Fruit fly (Drosophila melanogaster) whole organism, embryonic: Measurements from ENCODE around the gene Gmppb.

Experiments used
- CG11085 ChIP-seq: fragments of 200-800 bp; sonication (Bioruptor generic); IDR thresholded peaks from 2 replicates; pipeline ENCODE4 v1.3.6; 2022; ENCODE audit warnings: missing biosample characterization, missing genetic modification characterization
- CG11093 ChIP-seq: fragments of 200-800 bp; sonication (Bioruptor generic); IDR thresholded peaks from 3 replicates; pipeline ENCODE4 v1.3.6; 2022; ENCODE audit warnings: missing biosample characterization, missing genetic modification characterization
- CG12744 ChIP-seq: fragments of 200-800 bp; sonication (Bioruptor generic); optimal IDR thresholded peaks from 2 replicates; lab custom pipeline; 2016; ENCODE audit warnings: missing biosample characterization, missing genetic modification characterization
- CG13624 ChIP-seq: fragments of 200-800 bp; sonication (Bioruptor generic); optimal IDR thresholded peaks from 2 replicates; lab custom pipeline; 2016; ENCODE audit warnings: missing biosample characterization, missing genetic modification characterization
- CG15269 ChIP-seq: fragments of 200-800 bp; sonication (Bioruptor generic); optimal IDR thresholded peaks from 2 replicates; lab custom pipeline; 2018; ENCODE audit warnings: missing biosample characterization, mild to moderate bottlenecking, missing genetic modification characterization, moderate library complexity
- CG1603 ChIP-seq: fragments of 200-800 bp; sonication (Bioruptor generic); optimal IDR thresholded peaks from 2 replicates; lab custom pipeline; 2019; ENCODE audit warnings: missing biosample characterization, mild to moderate bottlenecking, missing genetic modification characterization, moderate library complexity
- CG17359 ChIP-seq: fragments of 200-800 bp; sonication (Bioruptor generic); optimal IDR thresholded peaks from 3 replicates; lab custom pipeline; 2018; ENCODE audit warnings: missing biosample characterization, mild to moderate bottlenecking, missing genetic modification characterization, moderate library complexity
- CG17802 ChIP-seq: fragments of 200-800 bp; sonication (Bioruptor generic); optimal IDR thresholded peaks from 2 replicates; lab custom pipeline; 2018; ENCODE audit warnings: missing biosample characterization, mild to moderate bottlenecking, missing genetic modification characterization, moderate library complexity
- CG1832 ChIP-seq: fragments of 200-800 bp; sonication (Bioruptor generic); optimal IDR thresholded peaks from 2 replicates; lab custom pipeline; 2017; ENCODE audit warnings: missing biosample characterization, mild to moderate bottlenecking, missing genetic modification characterization, inconsistent platforms
- CG18619 ChIP-seq: fragments of 200-800 bp; sonication (Bioruptor generic); optimal IDR thresholded peaks from 3 replicates; lab custom pipeline; 2017; ENCODE audit warnings: missing biosample characterization, mild to moderate bottlenecking, missing genetic modification characterization
- CG31224 ChIP-seq: fragments of 200-800 bp; sonication (Bioruptor generic); IDR thresholded peaks from 2 replicates; pipeline ENCODE4 v1.3.6; 2022; ENCODE audit warnings: missing biosample characterization, missing genetic modification characterization
- CG32532 ChIP-seq: fragments of 200-800 bp; sonication (Bioruptor generic); IDR thresholded peaks from 2 replicates; pipeline ENCODE4 v1.3.6; 2022; ENCODE audit warnings: missing biosample characterization, missing genetic modification characterization
- CG32767 ChIP-seq: fragments of 200-800 bp; sonication (Bioruptor generic); IDR thresholded peaks from 2 replicates; pipeline ENCODE4 v1.3.6; 2022; ENCODE audit warnings: missing biosample characterization, missing genetic modification characterization
- CG33213 ChIP-seq: fragments of 200-800 bp; sonication (Bioruptor generic); optimal IDR thresholded peaks from 3 replicates; lab custom pipeline; 2016; ENCODE audit warnings: missing biosample characterization, missing genetic modification characterization
- CG3407 ChIP-seq: fragments of 200-800 bp; sonication (Bioruptor generic); optimal IDR thresholded peaks from 2 replicates; lab custom pipeline; 2018; ENCODE audit warnings: missing biosample characterization, mild to moderate bottlenecking, missing genetic modification characterization
- CG3995 ChIP-seq: fragments of 200-800 bp; sonication (Bioruptor generic); optimal IDR thresholded peaks from 3 replicates; lab custom pipeline; 2016; ENCODE audit warnings: missing biosample characterization, missing genetic modification characterization
- CG42726 ChIP-seq: fragments of 200-800 bp; sonication (Bioruptor generic); IDR thresholded peaks from 2 replicates; pipeline ENCODE4 v1.3.6; 2022; ENCODE audit warnings: missing biosample characterization, missing genetic modification characterization; ENCODE audit not compliant: partially characterized antibody
- CG7786 ChIP-seq: fragments of 200-800 bp; sonication (Bioruptor generic); optimal IDR thresholded peaks from 2 replicates; lab custom pipeline; 2016; ENCODE audit warnings: missing biosample characterization, missing genetic modification characterization
- CoRest ChIP-seq: fragments of 200-800 bp; sonication (Bioruptor generic); optimal IDR thresholded peaks from 3 replicates; lab custom pipeline; 2018; ENCODE audit warnings: missing biosample characterization, mild to moderate bottlenecking, missing genetic modification characterization, moderate library complexity
- Doc3 ChIP-seq: fragments of 200-800 bp; sonication (Bioruptor generic); IDR thresholded peaks from 3 replicates; pipeline ENCODE4 v1.3.6; 2022; ENCODE audit warnings: missing biosample characterization, missing genetic modification characterization; ENCODE audit not compliant: partially characterized antibody
- Fer2 ChIP-seq: fragments of 200-800 bp; sonication (Bioruptor generic); optimal IDR thresholded peaks from 2 replicates; lab custom pipeline; 2018; ENCODE audit warnings: missing biosample characterization, mild to moderate bottlenecking, missing genetic modification characterization, moderate library complexity
- H2.0 ChIP-seq: fragments of 200-800 bp; sonication (Bioruptor generic); IDR thresholded peaks from 2 replicates; pipeline ENCODE4 v1.3.6; 2022; ENCODE audit warnings: missing biosample characterization, missing genetic modification characterization
- HmgD ChIP-seq: fragments of 200-800 bp; sonication (Bioruptor generic); optimal IDR thresholded peaks from 3 replicates; lab custom pipeline; 2016; ENCODE audit warnings: missing biosample characterization, missing genetic modification characterization
- Kr ChIP-seq: fragments of 200-800 bp; sonication (Bioruptor generic); optimal IDR thresholded peaks from 2 replicates; lab custom pipeline; 2017; ENCODE audit warnings: missing biosample characterization, mild to moderate bottlenecking, missing genetic modification characterization
- Max ChIP-seq: fragments of 200-800 bp; sonication (Bioruptor generic); optimal IDR thresholded peaks from 2 replicates; lab custom pipeline; 2016; ENCODE audit warnings: missing biosample characterization, mild to moderate bottlenecking, missing genetic modification characterization
- NC2β ChIP-seq: fragments of 200-800 bp; sonication (Bioruptor generic); optimal IDR thresholded peaks from 2 replicates; lab custom pipeline; 2016; ENCODE audit warnings: missing biosample characterization, missing genetic modification characterization
- Nf-YB ChIP-seq: fragments of 200-800 bp; sonication (Bioruptor generic); optimal IDR thresholded peaks from 3 replicates; lab custom pipeline; 2019; ENCODE audit warnings: missing biosample characterization, mild to moderate bottlenecking, missing genetic modification characterization, moderate library complexity
- Nf-YC ChIP-seq: fragments of 200-800 bp; optimal IDR thresholded peaks from 3 replicates; lab custom pipeline; 2019; ENCODE audit warnings: missing biosample characterization, mild to moderate bottlenecking, missing genetic modification characterization, moderate library complexity
- Optix ChIP-seq: fragments of 200-800 bp; sonication (Bioruptor generic); IDR thresholded peaks from 3 replicates; pipeline ENCODE4 v1.3.6; 2022; ENCODE audit warnings: missing biosample characterization, missing genetic modification characterization
- Poxn ChIP-seq: fragments of 200-800 bp; sonication (Bioruptor generic); IDR thresholded peaks from 2 replicates; pipeline ENCODE4 v1.3.6; 2022; ENCODE audit warnings: missing biosample characterization, missing genetic modification characterization
- Sry-β ChIP-seq: fragments of 200-800 bp; sonication (Bioruptor generic); optimal IDR thresholded peaks from 2 replicates; lab custom pipeline; 2018; ENCODE audit warnings: missing biosample characterization, mild to moderate bottlenecking, missing genetic modification characterization, moderate library complexity
- Ssrp ChIP-seq: fragments of 200-800 bp; sonication (Bioruptor generic); optimal IDR thresholded peaks from 2 replicates; lab custom pipeline; 2018; ENCODE audit warnings: missing biosample characterization, mild to moderate bottlenecking, missing genetic modification characterization, moderate library complexity
- aop ChIP-seq: fragments of 200-800 bp; sonication (Bioruptor generic); IDR thresholded peaks from 2 replicates; pipeline ENCODE4 v1.3.6; 2022; ENCODE audit warnings: missing biosample characterization, missing genetic modification characterization
- gsb-n ChIP-seq: fragments of 200-800 bp; sonication (Bioruptor generic); optimal IDR thresholded peaks from 3 replicates; lab custom pipeline; 2018; ENCODE audit warnings: missing biosample characterization, mild to moderate bottlenecking, missing genetic modification characterization
- h ChIP-seq: fragments of >200 bp; optimal IDR thresholded peaks from 2 replicates; lab custom pipeline; 2017
- oc ChIP-seq: fragments of 200-800 bp; sonication (Bioruptor generic); optimal IDR thresholded peaks from 2 replicates; lab custom pipeline; 2018; ENCODE audit warnings: missing biosample characterization, mild to moderate bottlenecking, missing genetic modification characterization, moderate library complexity
- p53 ChIP-seq: fragments of 200-800 bp; sonication (Bioruptor generic); optimal IDR thresholded peaks from 2 replicates; lab custom pipeline; 2016; ENCODE audit warnings: missing biosample characterization, missing genetic modification characterization
- pfk ChIP-seq: fragments of 200-800 bp; sonication (Bioruptor generic); optimal IDR thresholded peaks from 2 replicates; lab custom pipeline; 2018; ENCODE audit warnings: missing biosample characterization, mild to moderate bottlenecking, missing genetic modification characterization, moderate library complexity
- pho ChIP-seq: fragments of 200-800 bp; sonication (Bioruptor generic); optimal IDR thresholded peaks from 2 replicates; lab custom pipeline; 2016; ENCODE audit warnings: missing biosample characterization, missing genetic modification characterization
- phol ChIP-seq: fragments of 200-800 bp; sonication (Bioruptor generic); optimal IDR thresholded peaks from 3 replicates; lab custom pipeline; 2018; ENCODE audit warnings: missing biosample characterization, mild to moderate bottlenecking, missing genetic modification characterization, moderate library complexity
- prd ChIP-seq, 3 experiments: fragments of >200 bp in 2 of 3; fragments of 200-800 bp in 1 of 3; sonication (Bioruptor generic) in 1 of 3; optimal IDR thresholded peaks in 2 of 3; IDR thresholded peaks in 1 of 3; 2 replicates in 2 of 3; 3 replicates in 1 of 3; pipeline versions ENCODE4 v1.3.6 to Lab custom; 2017 to 2022; ENCODE audit warnings: missing biosample characterization in 1 of 3, missing genetic modification characterization in 1 of 3
- pros ChIP-seq: fragments of 200-800 bp; sonication (Bioruptor generic); optimal IDR thresholded peaks from 3 replicates; lab custom pipeline; 2019; ENCODE audit warnings: missing biosample characterization, mild to moderate bottlenecking, missing genetic modification characterization, moderate library complexity
- seq ChIP-seq: fragments of 200-800 bp; sonication (Bioruptor generic); IDR thresholded peaks from 2 replicates; pipeline ENCODE4 v1.3.6; 2022; ENCODE audit warnings: missing biosample characterization, missing genetic modification characterization
- sim ChIP-seq: fragments of 200-800 bp; sonication (Bioruptor generic); IDR thresholded peaks from 2 replicates; pipeline ENCODE4 v1.3.6; 2022; ENCODE audit warnings: missing biosample characterization, missing genetic modification characterization
- slp2 ChIP-seq: fragments of 200-800 bp; sonication (Bioruptor generic); optimal IDR thresholded peaks from 2 replicates; lab custom pipeline; 2016; ENCODE audit warnings: missing biosample characterization, missing genetic modification characterization
- tgo ChIP-seq: fragments of 200-800 bp; sonication (Bioruptor generic); IDR thresholded peaks from 3 replicates; pipeline ENCODE4 v1.3.6; 2022; ENCODE audit warnings: missing biosample characterization, missing genetic modification characterization
- twi ChIP-seq: fragments of 200-800 bp; optimal IDR thresholded peaks from 2 replicates; lab custom pipeline; 2019; ENCODE audit warnings: missing biosample characterization, mild to moderate bottlenecking, missing genetic modification characterization, moderate library complexity
- unpg ChIP-seq: fragments of 200-800 bp; sonication (Bioruptor generic); optimal IDR thresholded peaks from 3 replicates; lab custom pipeline; 2018; ENCODE audit warnings: missing biosample characterization, mild to moderate bottlenecking, missing genetic modification characterization, moderate library complexity
- z ChIP-seq: fragments of 200-800 bp; sonication (Bioruptor generic); IDR thresholded peaks from 3 replicates; pipeline ENCODE4 v1.3.6; 2022; ENCODE audit warnings: missing biosample characterization, missing genetic modification characterization
- zen ChIP-seq: fragments of 200-800 bp; sonication (Bioruptor generic); optimal IDR thresholded peaks from 3 replicates; lab custom pipeline; 2018; ENCODE audit warnings: missing biosample characterization, mild to moderate bottlenecking, missing genetic modification characterization, moderate library complexity

Gmppb gene

DNA sequence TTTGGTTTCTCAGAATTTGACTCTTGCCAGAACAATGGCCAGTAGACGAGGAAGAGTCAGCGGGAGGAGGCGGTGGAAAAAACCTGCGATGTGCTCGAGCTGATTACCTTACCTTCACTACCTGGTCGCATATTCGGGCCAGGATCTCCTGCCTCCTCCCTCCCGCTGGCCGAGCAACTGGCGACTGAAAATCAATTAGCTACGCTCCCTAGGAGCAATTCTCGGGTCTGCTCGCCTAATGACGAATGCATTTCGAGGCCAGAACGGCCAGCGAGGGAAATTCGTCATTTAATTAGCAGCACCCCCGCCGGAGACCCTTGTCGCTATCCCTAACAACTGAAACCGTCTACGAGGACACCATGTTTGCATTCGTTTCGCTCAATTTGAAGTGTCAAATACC is 46.8 kb downstream of the Gmppb start (continued):
- TF ChIP-seq prd (optimal IDR thresholded peaks at IDR 0.05; lab: Kevin White, UChicago) = no peak
- peak; percentile 91 for TF ChIP-seq prd (GFP tag; IDR thresholded peaks at IDR 0.05; lab: Robert Waterston, UW)
- TF ChIP-seq CoRest (tag; lab: Kevin White, UChicago) = no peak
- no peak for TF ChIP-seq CG32532 (GFP tag; lab: Robert Waterston, UW)
- TF ChIP-seq H2.0 (GFP tag; lab: Robert Waterston, UW) = no peak
- no peak for TF ChIP-seq aop (GFP tag; lab: Robert Waterston, UW)
- TF ChIP-seq oc (tag; lab: Kevin White, UChicago) = no peak
- no peak for TF ChIP-seq Ssrp (tag; lab: Kevin White, UChicago)
- TF ChIP-seq CG32767 (GFP tag; lab: Robert Waterston, UW) = no peak
- peak; percentile 98 for TF ChIP-seq zen (tag; lab: Kevin White, UChicago)
- no peak for TF ChIP-seq p53
- TF ChIP-seq CG31224 (GFP tag; lab: Robert Waterston, UW) = no peak
- no peak for TF ChIP-seq Sry-β
- no peak for TF ChIP-seq CG33213
- TF ChIP-seq twi = peak; percentile 61
- no peak for TF ChIP-seq Max (GFP tag; lab: Kevin White, UChicago)
- no peak for TF ChIP-seq NC2β (GFP tag; lab: Kevin White, UChicago)
- no peak for TF ChIP-seq CG3407
- TF ChIP-seq Optix (GFP tag; lab: Robert Waterston, UW) = no peak
- peak; percentile 7 for TF ChIP-seq gsb-n (tag; lab: Kevin White, UChicago)
- TF ChIP-seq CG15269 (tag; lab: Kevin White, UChicago) = no peak
- TF ChIP-seq CG18619 = no peak

DNA sequence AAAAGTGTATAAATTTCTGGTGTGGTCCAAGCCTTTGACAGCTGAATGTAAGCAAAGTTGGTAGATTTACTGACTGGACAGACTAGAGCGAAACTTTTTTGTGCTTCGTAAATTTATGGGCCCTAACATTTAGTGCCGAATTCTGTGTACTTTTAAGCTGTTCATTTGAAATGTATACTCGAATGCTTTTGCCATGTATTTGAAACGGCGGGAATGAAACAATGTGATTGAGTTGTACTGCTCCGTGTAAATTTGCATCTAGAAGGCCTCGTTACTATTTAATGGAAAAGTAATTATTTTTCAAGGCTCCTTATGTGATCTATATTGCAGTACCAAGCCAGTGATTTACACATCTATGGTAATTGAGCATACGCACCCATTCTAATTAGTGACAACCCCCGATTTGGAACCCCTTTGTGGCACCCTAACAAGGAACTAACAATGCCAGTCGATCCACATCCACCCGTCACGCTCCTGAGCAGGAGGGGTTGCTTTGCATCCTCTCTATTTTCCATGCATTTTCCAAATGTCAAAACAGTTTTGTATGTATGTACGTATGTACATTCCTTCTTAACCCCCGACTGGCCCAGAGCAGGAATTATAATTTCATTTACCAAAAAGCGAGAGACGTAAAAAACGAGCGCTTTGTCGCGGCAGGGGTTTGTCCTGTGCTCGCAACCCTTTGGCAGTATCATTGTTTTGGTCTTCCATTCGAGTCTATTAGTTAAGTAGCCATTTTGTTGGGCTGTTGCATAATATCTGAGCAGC is 47.4 kb downstream of the Gmppb start:
- TF ChIP-seq seq (GFP tag; lab: Robert Waterston, UW) = peak; percentile 27; the same call in 1 of the 2 replicates
- peak; percentile 42 for TF ChIP-seq gsb-n (tag; lab: Kevin White, UChicago)
- TF ChIP-seq CG11093 (GFP tag; lab: Robert Waterston, UW) = no peak
- TF ChIP-seq CG7786 = no peak
- no peak for TF ChIP-seq unpg
- no peak for TF ChIP-seq sim (GFP tag; lab: Robert Waterston, UW)
- no peak for TF ChIP-seq Poxn
- peak; percentile 23 for TF ChIP-seq Kr (GFP tag; lab: Kevin White, UChicago)
- no peak for TF ChIP-seq CG42726 (GFP tag; lab: Robert Waterston, UW)
- peak; percentile 86 for TF ChIP-seq CG1603
- TF ChIP-seq pho (GFP tag; lab: Kevin White, UChicago) = no peak
- TF ChIP-seq pros (GFP tag; lab: Kevin White, UChicago) = peak; percentile 66
- no peak for TF ChIP-seq CG3995 (GFP tag; lab: Kevin White, UChicago)
- TF ChIP-seq CG11085 = no peak
- no peak for TF ChIP-seq slp2
- no peak for TF ChIP-seq z (GFP tag; lab: Robert Waterston, UW)
- TF ChIP-seq CG13624 (GFP tag; lab: Kevin White, UChicago) = no peak
- TF ChIP-seq CG1832 (GFP tag; lab: Kevin White, UChicago) = no peak
- TF ChIP-seq Nf-YB (GFP tag; lab: Kevin White, UChicago) = peak; percentile 73
- TF ChIP-seq Fer2 (tag; lab: Kevin White, UChicago) = no peak
- TF ChIP-seq CG17359 (tag; lab: Kevin White, UChicago) = no peak
- TF ChIP-seq h (lab: Kevin White, UChicago) = no peak
- no peak for TF ChIP-seq tgo (GFP tag; lab: Robert Waterston, UW)
- peak; percentile 63 for TF ChIP-seq Nf-YC
- TF ChIP-seq HmgD (GFP tag; lab: Kevin White, UChicago) = no peak
- peak; percentile 50 for TF ChIP-seq pfk (GFP tag; lab: Kevin White, UChicago)
- TF ChIP-seq CG17802 (tag; lab: Kevin White, UChicago) = no peak
- no peak for TF ChIP-seq CG12744 (GFP tag; lab: Kevin White, UChicago)
- no peak for TF ChIP-seq Doc3 (GFP tag; lab: Robert Waterston, UW)
- no peak for TF ChIP-seq phol (tag; lab: Kevin White, UChicago)
